Worm (Caenorhabditis elegans) whole organism, early embryonic: ENCODE measurements around the gene apx-1.

Experiments
- B0310.2 ChIP-seq: sonication (generic microtip); optimal IDR thresholded peaks from 2 replicates; lab custom pipeline; 2016; ENCODE audit warnings: mild to moderate bottlenecking, missing genetic modification characterization, missing compliant biosample characterization
- F13C5.2 ChIP-seq: sonication (generic microtip); optimal IDR thresholded peaks from 2 replicates; lab custom pipeline; 2017; ENCODE audit warnings: mild to moderate bottlenecking, missing genetic modification characterization, inconsistent platforms, missing compliant biosample characterization
- aly-1 ChIP-seq: sonication (generic microtip); optimal IDR thresholded peaks from 2 replicates; lab custom pipeline; 2016; ENCODE audit warnings: missing genetic modification characterization, missing compliant biosample characterization
- ama-1 ChIP-seq: fragments of 150-350 bp; optimal IDR thresholded peaks from 2 replicates; lab custom pipeline; 2014
- ceh-13 ChIP-seq: fragments of 200-800 bp; sonication (Bioruptor generic); optimal IDR thresholded peaks from 2 replicates; lab custom pipeline; 2018; ENCODE audit warnings: mild to moderate bottlenecking, missing genetic modification characterization, missing compliant biosample characterization
- ceh-36 ChIP-seq: sonication (generic microtip); optimal IDR thresholded peaks from 2 replicates; lab custom pipeline; 2016; ENCODE audit warnings: missing genetic modification characterization, inconsistent platforms, missing compliant biosample characterization
- ets-7 ChIP-seq: sonication (generic microtip); optimal IDR thresholded peaks from 2 replicates; lab custom pipeline; 2016; ENCODE audit warnings: missing genotype, missing genetic modification characterization, missing compliant biosample characterization
- flt-1 ChIP-seq: fragments of 200-800 bp; sonication (Bioruptor generic); IDR thresholded peaks from 2 replicates; pipeline ENCODE4 v1.3.6; 2022; ENCODE audit warnings: missing genetic modification characterization, missing compliant biosample characterization
- hmbx-1 ChIP-seq: sonication (generic microtip); optimal IDR thresholded peaks from 2 replicates; lab custom pipeline; 2016; ENCODE audit warnings: mild to moderate bottlenecking, missing genetic modification characterization, missing compliant biosample characterization
- hmg-4 ChIP-seq: fragments of 200-800 bp; sonication (Bioruptor generic); optimal IDR thresholded peaks from 2 replicates; lab custom pipeline; 2018; ENCODE audit warnings: mild to moderate bottlenecking, missing genetic modification characterization, missing compliant biosample characterization
- hnd-1 ChIP-seq: sonication (generic microtip); optimal IDR thresholded peaks from 2 replicates; lab custom pipeline; 2016; ENCODE audit warnings: missing genetic modification characterization, missing compliant biosample characterization
- pes-1 ChIP-seq: fragments of 200-800 bp; sonication (Bioruptor generic); IDR thresholded peaks from 2 replicates; pipeline ENCODE4 v1.3.6; 2022; ENCODE audit warnings: missing genetic modification reagents, missing genetic modification characterization, missing compliant biosample characterization
- scrt-1 ChIP-seq: fragments of 200-800 bp; sonication (Bioruptor generic); IDR thresholded peaks from 2 replicates; pipeline ENCODE4 v1.3.6; 2022; ENCODE audit warnings: missing genetic modification characterization, missing compliant biosample characterization
- sea-1 ChIP-seq: fragments of 200-800 bp; sonication (Bioruptor generic); conservative IDR thresholded peaks from 2 replicates; pipeline ENCODE4 v1.3.6; 2022; ENCODE audit warnings: missing genetic modification characterization, missing compliant biosample characterization
- tbx-11 ChIP-seq: fragments of 200-800 bp; sonication (Bioruptor generic); IDR thresholded peaks from 2 replicates; pipeline ENCODE4 v1.3.6; 2022; ENCODE audit warnings: missing genetic modification characterization, missing compliant biosample characterization
- tbx-37 ChIP-seq: fragments of 200-800 bp; sonication (Bioruptor generic); conservative IDR thresholded peaks from 2 replicates; pipeline ENCODE4 v1.3.6; 2022; ENCODE audit warnings: missing genetic modification reagents, missing genetic modification characterization, missing compliant biosample characterization
- tra-4 ChIP-seq: sonication (generic microtip); optimal IDR thresholded peaks from 2 replicates; lab custom pipeline; 2017; ENCODE audit warnings: missing genetic modification characterization, missing compliant biosample characterization

Gene apx-1

ce11 chrV:3176161-3176560 is 33.8 kb upstream of the apx-1 start, which contains the start of gene srab-8:
TSS of gene srab-8 (plus strand) at chrV:3176461.
- TF ChIP-seq hmg-4 (GFP tag; lab: Kevin White, UChicago): no peak
- TF ChIP-seq ceh-13: no peak
- no peak for TF ChIP-seq B0310.2 (tag; lab: Kevin White, UChicago)
- no peak for TF ChIP-seq tra-4 (tag; lab: Kevin White, UChicago)
- no peak for TF ChIP-seq F13C5.2 (tag; lab: Kevin White, UChicago)
- no peak for TF ChIP-seq scrt-1 (GFP tag; lab: Robert Waterston, UW)
- TF ChIP-seq sea-1 (GFP tag; lab: Robert Waterston, UW): no peak
- no peak for TF ChIP-seq aly-1 (tag; lab: Kevin White, UChicago)
- no peak for TF ChIP-seq hnd-1 (tag; lab: Kevin White, UChicago)
- TF ChIP-seq ama-1: no peak
- no peak for TF ChIP-seq tbx-11 (GFP tag; lab: Robert Waterston, UW)
- no peak for TF ChIP-seq tbx-37 (GFP tag; lab: Robert Waterston, UW)
- TF ChIP-seq ceh-36: no peak
- no peak for TF ChIP-seq pes-1 (GFP tag; lab: Robert Waterston, UW)
- no peak for TF ChIP-seq flt-1
- no peak for TF ChIP-seq ets-7 (tag; lab: Kevin White, UChicago)
- no peak for TF ChIP-seq hmbx-1 (tag; lab: Kevin White, UChicago)

- TF ChIP-seq ceh-36: no peak
- no peak for TF ChIP-seq ets-7 (tag; lab: Kevin White, UChicago)
- TF ChIP-seq aly-1 (tag; lab: Kevin White, UChicago): no peak
- TF ChIP-seq sea-1 (GFP tag; lab: Robert Waterston, UW): no peak
- no peak for TF ChIP-seq ama-1
- no peak for TF ChIP-seq hnd-1 (tag; lab: Kevin White, UChicago)
- no peak for TF ChIP-seq scrt-1 (GFP tag; lab: Robert Waterston, UW)
- TF ChIP-seq flt-1: no peak
- no peak for TF ChIP-seq pes-1 (GFP tag; lab: Robert Waterston, UW)
- TF ChIP-seq B0310.2 (tag; lab: Kevin White, UChicago): no peak
- TF ChIP-seq ceh-13: no peak
- no peak for TF ChIP-seq hmg-4 (GFP tag; lab: Kevin White, UChicago)
- no peak for TF ChIP-seq hmbx-1 (tag; lab: Kevin White, UChicago)
Observed at ce11 chrV:3185855-3186254, 24.1 kb upstream of the apx-1 start.

ce11 chrV:3188043-3188442 is 22.0 kb upstream of the apx-1 start, which contains the start of gene lag-2:
TSS of gene lag-2 (plus strand) at chrV:3188343.
- TF ChIP-seq tra-4 (tag; lab: Kevin White, UChicago) (no peak), sea-1 (GFP tag; lab: Robert Waterston, UW) (no peak), B0310.2 (tag; lab: Kevin White, UChicago) (no peak), hmbx-1 (tag; lab: Kevin White, UChicago) (no peak), tbx-11 (GFP tag; lab: Robert Waterston, UW) (no peak), ets-7 (tag; lab: Kevin White, UChicago) (no peak), ceh-13 (no peak)

ce11 chrV:3193091-3193608 is 16.8 kb upstream of the apx-1 start, which contains the start of the genes Y73C8B.3 and Y73C8B.9:
TSS of gene Y73C8B.3 (minus strand) at chrV:3193237.
TSS of gene Y73C8B.9 (plus strand) at chrV:3193558.
- TF ChIP-seq hmbx-1 (tag; lab: Kevin White, UChicago) (no peak), tbx-37 (GFP tag; lab: Robert Waterston, UW) (no peak), ama-1 (no peak)

ce11 chrV:3194952-3195450 is 15.0 kb upstream of the apx-1 start, which contains the start of gene Y73C8B.2:
TSS of gene Y73C8B.2 (minus strand) at chrV:3195002.
- TF ChIP-seq hmg-4 (GFP tag; lab: Kevin White, UChicago) (no peak), F13C5.2 (tag; lab: Kevin White, UChicago) (peak; percentile 5), tbx-11 (GFP tag; lab: Robert Waterston, UW) (peak; percentile 39; the same call in 1 of the 2 replicates)

- TF ChIP-seq scrt-1 (GFP tag; lab: Robert Waterston, UW) (no peak), aly-1 (tag; lab: Kevin White, UChicago) (no peak), hnd-1 (tag; lab: Kevin White, UChicago) (no peak), hmbx-1 (tag; lab: Kevin White, UChicago) (no peak)
Observed at ce11 chrV:3195814-3196213, 14.2 kb upstream of the apx-1 start.

- TF ChIP-seq pes-1 (GFP tag; lab: Robert Waterston, UW) (no peak), scrt-1 (GFP tag; lab: Robert Waterston, UW) (no peak), ama-1 (no peak), sea-1 (GFP tag; lab: Robert Waterston, UW) (no peak)
Observed at ce11 chrV:3196832-3197329, 13.1 kb upstream of the apx-1 start, which contains the start of the genes Y73C8B.1 and Y73C8B.5. TSS of gene Y73C8B.1 (minus strand) at chrV:3196882. TSS of gene Y73C8B.5 (plus strand) at chrV:3197268.

- TF ChIP-seq tra-4 (tag; lab: Kevin White, UChicago): no peak
- no peak for TF ChIP-seq aly-1 (tag; lab: Kevin White, UChicago)
- no peak for TF ChIP-seq ceh-13
- no peak for TF ChIP-seq pes-1 (GFP tag; lab: Robert Waterston, UW)
- TF ChIP-seq hmbx-1 (tag; lab: Kevin White, UChicago): no peak
- TF ChIP-seq hmg-4 (GFP tag; lab: Kevin White, UChicago): no peak
- TF ChIP-seq ceh-36: no peak
- no peak for TF ChIP-seq ama-1
- TF ChIP-seq flt-1: no peak
- TF ChIP-seq B0310.2 (tag; lab: Kevin White, UChicago): no peak
- TF ChIP-seq ets-7 (tag; lab: Kevin White, UChicago): no peak
- no peak for TF ChIP-seq scrt-1 (GFP tag; lab: Robert Waterston, UW)
- TF ChIP-seq hnd-1 (tag; lab: Kevin White, UChicago): no peak
- no peak for TF ChIP-seq tbx-37 (GFP tag; lab: Robert Waterston, UW)
- TF ChIP-seq tbx-11 (GFP tag; lab: Robert Waterston, UW): no peak
Observed at ce11 chrV:3200323-3200722, 9.7 kb upstream of the apx-1 start, which contains the start of gene K08D9.4. TSS of gene K08D9.4 (minus strand) at chrV:3200423.
